Worm (Caenorhabditis elegans) whole organism, late embryonic: ENCODE data around the gene F09E10.1.

Experiments used
- C08G9.2 ChIP-seq: sonication (generic microtip); optimal IDR thresholded peaks from 2 replicates; lab custom pipeline; 2016; ENCODE audit warnings: mild to moderate bottlenecking, missing genetic modification characterization, moderate library complexity, missing compliant biosample characterization
- C38D4.7 ChIP-seq: fragments of 200-800 bp; sonication (Bioruptor generic); optimal IDR thresholded peaks from 2 replicates; lab custom pipeline; 2018; ENCODE audit warnings: mild to moderate bottlenecking, missing genetic modification characterization, moderate library complexity, missing compliant biosample characterization
- K02D7.2 ChIP-seq: sonication (generic microtip); optimal IDR thresholded peaks from 2 replicates; lab custom pipeline; 2017; ENCODE audit warnings: mild to moderate bottlenecking, missing genetic modification characterization, missing compliant biosample characterization
- T23F11.4 ChIP-seq: fragments of 200-800 bp; sonication (Bioruptor generic); optimal IDR thresholded peaks from 2 replicates; lab custom pipeline; 2018; ENCODE audit warnings: mild to moderate bottlenecking, missing genetic modification characterization, missing compliant biosample characterization
- Y22D7AL.16 ChIP-seq: sonication (generic microtip); optimal IDR thresholded peaks from 2 replicates; lab custom pipeline; 2016; ENCODE audit warnings: missing genetic modification characterization, missing compliant biosample characterization
- ama-1 ChIP-seq: fragments of 150-350 bp; optimal IDR thresholded peaks from 2 replicates; lab custom pipeline; 2014
- ceh-19 ChIP-seq: fragments of 200-800 bp; sonication (Bioruptor generic); optimal IDR thresholded peaks from 2 replicates; lab custom pipeline; 2018; ENCODE audit warnings: mild to moderate bottlenecking, missing genetic modification characterization, missing compliant biosample characterization
- ceh-2 ChIP-seq: sonication (generic microtip); optimal IDR thresholded peaks from 2 replicates; lab custom pipeline; 2016; ENCODE audit warnings: missing genotype, missing genetic modification characterization, missing compliant biosample characterization
- ceh-30 ChIP-seq: fragments of 150-350 bp; optimal IDR thresholded peaks from 2 replicates; lab custom pipeline; 2014; ENCODE audit warnings: missing biosample characterization, missing genetic modification characterization
- ceh-48 ChIP-seq: sonication (generic microtip); optimal IDR thresholded peaks from 2 replicates; lab custom pipeline; 2016; ENCODE audit warnings: missing genetic modification characterization, inconsistent platforms, missing compliant biosample characterization
- ceh-6 ChIP-seq: fragments of 200-800 bp; sonication (Bioruptor generic); optimal IDR thresholded peaks from 2 replicates; lab custom pipeline; 2018; ENCODE audit warnings: mild to moderate bottlenecking, missing genetic modification characterization, missing compliant biosample characterization
- ceh-9 ChIP-seq: sonication (generic microtip); optimal IDR thresholded peaks from 2 replicates; lab custom pipeline; 2016; ENCODE audit warnings: mild to moderate bottlenecking, missing genetic modification characterization, inconsistent platforms, missing compliant biosample characterization
- dve-1 ChIP-seq: sonication (generic microtip); optimal IDR thresholded peaks from 2 replicates; lab custom pipeline; 2017; ENCODE audit warnings: antibody characterized with exemption, mild to moderate bottlenecking, missing genetic modification characterization, missing compliant biosample characterization
- elt-2 ChIP-seq: sonication (generic microtip); optimal IDR thresholded peaks from 2 replicates; lab custom pipeline; 2016; ENCODE audit warnings: missing genetic modification reagents, missing genetic modification characterization, missing compliant biosample characterization
- elt-4 ChIP-seq: sonication (generic microtip); optimal IDR thresholded peaks from 2 replicates; lab custom pipeline; 2016; ENCODE audit warnings: missing genetic modification characterization, missing compliant biosample characterization
- fax-1 ChIP-seq: sonication (generic microtip); optimal IDR thresholded peaks from 2 replicates; lab custom pipeline; 2016; ENCODE audit warnings: missing genotype, missing genetic modification characterization, missing compliant biosample characterization
- fkh-6 ChIP-seq: sonication (generic microtip); optimal IDR thresholded peaks from 2 replicates; lab custom pipeline; 2016; ENCODE audit warnings: missing genetic modification characterization, missing compliant biosample characterization
- hlh-13 ChIP-seq: fragments of 200-800 bp; sonication (Bioruptor generic); optimal IDR thresholded peaks from 2 replicates; lab custom pipeline; 2018; ENCODE audit warnings: mild to moderate bottlenecking, missing genetic modification characterization, missing compliant biosample characterization
- madf-2 ChIP-seq: sonication (generic microtip); optimal IDR thresholded peaks from 2 replicates; lab custom pipeline; 2017; ENCODE audit warnings: missing genetic modification characterization, missing compliant biosample characterization
- mec-3 ChIP-seq: sonication (generic microtip); optimal IDR thresholded peaks from 2 replicates; lab custom pipeline; 2016; ENCODE audit warnings: borderline replicate concordance, missing genetic modification characterization, missing compliant biosample characterization
- nfya-1 ChIP-seq: sonication (generic microtip); optimal IDR thresholded peaks from 2 replicates; lab custom pipeline; 2017; ENCODE audit warnings: missing genetic modification characterization, mild to moderate bottlenecking, missing compliant biosample characterization, antibody characterized with exemption, moderate library complexity
- nhr-11 ChIP-seq: fragments of 150-350 bp; optimal IDR thresholded peaks from 2 replicates; lab custom pipeline; 2014; ENCODE audit warnings: missing biosample characterization, missing genetic modification characterization
- nhr-232 ChIP-seq: sonication (generic microtip); optimal IDR thresholded peaks from 2 replicates; lab custom pipeline; 2016; ENCODE audit warnings: missing genetic modification characterization, missing compliant biosample characterization
- odd-2 ChIP-seq: sonication (generic microtip); optimal IDR thresholded peaks from 2 replicates; lab custom pipeline; 2017; ENCODE audit warnings: antibody characterized with exemption, mild to moderate bottlenecking, missing genetic modification characterization, missing compliant biosample characterization
- pax-1 ChIP-seq: fragments of 150-350 bp; optimal IDR thresholded peaks from 2 replicates; lab custom pipeline; 2014; ENCODE audit warnings: missing biosample characterization, missing genetic modification characterization
- pha-2 ChIP-seq: sonication (generic microtip); optimal IDR thresholded peaks from 2 replicates; lab custom pipeline; 2017; ENCODE audit warnings: mild to moderate bottlenecking, missing genetic modification characterization, missing compliant biosample characterization
- pha-4 ChIP-seq: fragments of 150-350 bp; optimal IDR thresholded peaks from 2 replicates; lab custom pipeline; 2018; ENCODE audit warnings: missing biosample characterization, missing genetic modification reagents, missing genetic modification characterization
- pqm-1 ChIP-seq: sonication (generic microtip); optimal IDR thresholded peaks from 2 replicates; lab custom pipeline; 2016; ENCODE audit warnings: missing genetic modification characterization, missing compliant biosample characterization
- ref-2 ChIP-seq: sonication (generic microtip); optimal IDR thresholded peaks from 2 replicates; lab custom pipeline; 2016; ENCODE audit warnings: missing genetic modification characterization, missing compliant biosample characterization
- rnt-1 ChIP-seq: sonication (generic microtip); optimal IDR thresholded peaks from 2 replicates; lab custom pipeline; 2016; ENCODE audit warnings: missing genetic modification characterization, missing compliant biosample characterization
- sdc-2 ChIP-seq: sonication (generic microtip); optimal IDR thresholded peaks from 2 replicates; lab custom pipeline; 2016; ENCODE audit warnings: missing genotype, missing genetic modification characterization, missing compliant biosample characterization
- sox-2 ChIP-seq: fragments of 200-800 bp; sonication (Bioruptor generic); IDR thresholded peaks from 2 replicates; pipeline ENCODE4 v1.3.6; 2022; ENCODE audit warnings: missing genetic modification reagents, missing genetic modification characterization, missing compliant biosample characterization
- sox-4 ChIP-seq: sonication (generic microtip); optimal IDR thresholded peaks from 2 replicates; lab custom pipeline; 2017; ENCODE audit warnings: mild to moderate bottlenecking, missing genetic modification characterization, inconsistent platforms, missing compliant biosample characterization
- syd-9 ChIP-seq: sonication (generic microtip); optimal IDR thresholded peaks from 2 replicates; lab custom pipeline; 2016; ENCODE audit warnings: mild to moderate bottlenecking, missing genetic modification characterization, moderate library complexity, missing compliant biosample characterization
- tbx-2 ChIP-seq: sonication (generic microtip); optimal IDR thresholded peaks from 2 replicates; lab custom pipeline; 2016; ENCODE audit warnings: missing genetic modification characterization, missing compliant biosample characterization
- tbx-7 ChIP-seq: sonication (generic microtip); optimal IDR thresholded peaks from 2 replicates; lab custom pipeline; 2016; ENCODE audit warnings: missing genotype, missing genetic modification characterization, missing compliant biosample characterization
- unc-3 ChIP-seq, 2 experiments: fragments of 200-800 bp in 1 of 2; sonication (Bioruptor generic) in 1 of 2; sonication (generic microtip) in 1 of 2; conservative IDR thresholded peaks in 1 of 2; optimal IDR thresholded peaks in 1 of 2; 2 replicates each; pipeline versions ENCODE4 v1.3.6 to Lab custom; 2016 to 2022; ENCODE audit warnings: missing compliant biosample characterization in 2 of 2, missing genetic modification characterization in 2 of 2, missing genetic modification reagents in 1 of 2
- unc-42 ChIP-seq: sonication (generic microtip); optimal IDR thresholded peaks from 2 replicates; lab custom pipeline; 2016; ENCODE audit warnings: missing genotype, missing genetic modification characterization, missing compliant biosample characterization
- unc-86 ChIP-seq: sonication (generic microtip); optimal IDR thresholded peaks from 2 replicates; lab custom pipeline; 2016; ENCODE audit warnings: missing genetic modification characterization, missing compliant biosample characterization
- zip-5 ChIP-seq: sonication (generic microtip); optimal IDR thresholded peaks from 2 replicates; lab custom pipeline; 2016; ENCODE audit warnings: missing genetic modification characterization, missing compliant biosample characterization

Gene F09E10.1

DNA sequence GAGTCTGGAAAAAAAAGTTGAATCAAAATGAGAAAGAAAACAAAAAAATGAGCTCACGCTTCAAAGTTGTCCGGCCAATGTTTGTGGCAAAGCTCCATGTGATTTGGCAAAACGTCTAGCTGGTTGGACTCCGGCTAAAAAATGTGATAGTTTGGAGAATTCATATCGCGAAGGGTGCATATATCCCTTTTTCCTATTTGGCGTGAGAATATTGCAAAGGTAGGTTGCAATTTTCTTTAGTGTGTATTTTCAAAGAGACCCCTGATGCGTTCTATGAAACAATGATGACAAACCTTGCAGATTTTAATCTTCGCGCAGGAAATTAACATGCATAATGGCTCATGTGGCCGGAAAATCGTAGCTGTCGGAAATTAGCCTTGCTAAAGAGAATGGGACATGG, 10.4 kb upstream of the F09E10.1 start:
- peak; percentile 95 for TF ChIP-seq sdc-2
- TF ChIP-seq rnt-1 (tag; lab: Kevin White, UChicago), result no peak

DNA sequence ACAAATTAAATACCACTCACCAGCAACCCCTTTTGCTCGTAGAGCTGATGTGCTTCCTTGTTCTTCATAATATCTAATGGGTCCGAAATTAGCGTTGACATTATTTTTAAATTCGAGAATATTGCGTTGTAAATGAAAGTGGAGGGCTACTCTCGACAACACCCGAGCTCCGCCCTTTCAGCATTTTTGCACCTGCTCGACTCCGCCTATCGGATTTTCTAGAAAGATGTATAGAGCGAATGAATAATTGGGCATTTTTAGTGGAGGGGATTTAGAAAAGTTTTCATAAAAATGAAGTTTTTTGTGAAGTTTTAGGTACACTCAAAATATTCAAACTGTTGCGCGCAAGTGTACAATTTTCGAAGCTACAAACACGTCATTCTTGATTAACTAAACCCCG, 8.3 kb upstream of the F09E10.1 start, which contains the start of gene F09E10.5:
F09E10.5 (minus strand) TSS at position 101 of the 400 bp plus-strand sequence.
- TF ChIP-seq nhr-11, result no peak
- no peak for TF ChIP-seq ceh-48 (tag; lab: Kevin White, UChicago)
- TF ChIP-seq ref-2 (tag; lab: Kevin White, UChicago), result no peak
- no peak for TF ChIP-seq tbx-7 (tag; lab: Kevin White, UChicago)
- no peak for TF ChIP-seq C38D4.7 (GFP tag; lab: Kevin White, UChicago)
- TF ChIP-seq pha-2 (tag; lab: Kevin White, UChicago), result no peak
- TF ChIP-seq ceh-9, result no peak
- TF ChIP-seq tbx-2 (tag; lab: Kevin White, UChicago), result no peak
- no peak for TF ChIP-seq syd-9 (tag; lab: Kevin White, UChicago)
- no peak for TF ChIP-seq T23F11.4 (GFP tag; lab: Kevin White, UChicago)
- TF ChIP-seq fax-1, result no peak
- no peak for TF ChIP-seq ceh-19
- TF ChIP-seq ama-1 (lab: Kevin White, UChicago), result no peak
- TF ChIP-seq unc-3 (GFP tag; conservative IDR thresholded peaks at IDR 0.05; lab: Robert Waterston, UW), result no peak
- TF ChIP-seq unc-3 (tag; optimal IDR thresholded peaks at IDR 0.05; lab: Kevin White, UChicago), result no peak
- no peak for TF ChIP-seq sox-4 (tag; lab: Kevin White, UChicago)
- no peak for TF ChIP-seq Y22D7AL.16
- TF ChIP-seq C08G9.2, result no peak
- no peak for TF ChIP-seq unc-86 (tag; lab: Kevin White, UChicago)
- TF ChIP-seq madf-2 (tag; lab: Kevin White, UChicago), result no peak
- no peak for TF ChIP-seq ceh-2 (tag; lab: Kevin White, UChicago)

DNA sequence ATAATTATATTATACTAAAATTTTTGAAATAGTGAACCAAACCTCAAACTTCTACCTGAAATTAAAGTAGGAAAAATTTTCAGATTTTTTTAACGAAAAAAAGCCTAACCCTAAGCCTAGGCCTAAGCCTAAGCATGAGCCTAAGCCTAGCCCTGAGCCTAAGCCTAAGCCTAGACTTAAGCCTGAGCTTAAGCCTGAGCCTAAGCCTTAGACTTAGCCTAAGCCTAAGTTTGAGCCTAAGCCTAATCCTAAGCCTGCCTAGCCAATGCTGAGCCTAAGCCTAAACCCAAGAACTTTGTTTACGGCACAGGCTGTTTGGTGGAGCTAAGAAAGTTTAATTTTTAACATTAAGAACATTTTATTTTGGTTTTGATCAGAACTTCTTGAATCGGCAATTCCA, 6.6 kb upstream of the F09E10.1 start:
- no peak for TF ChIP-seq mec-3 (tag; lab: Kevin White, UChicago)
- peak; percentile 65 for TF ChIP-seq dve-1 (tag; lab: Kevin White, UChicago)

DNA sequence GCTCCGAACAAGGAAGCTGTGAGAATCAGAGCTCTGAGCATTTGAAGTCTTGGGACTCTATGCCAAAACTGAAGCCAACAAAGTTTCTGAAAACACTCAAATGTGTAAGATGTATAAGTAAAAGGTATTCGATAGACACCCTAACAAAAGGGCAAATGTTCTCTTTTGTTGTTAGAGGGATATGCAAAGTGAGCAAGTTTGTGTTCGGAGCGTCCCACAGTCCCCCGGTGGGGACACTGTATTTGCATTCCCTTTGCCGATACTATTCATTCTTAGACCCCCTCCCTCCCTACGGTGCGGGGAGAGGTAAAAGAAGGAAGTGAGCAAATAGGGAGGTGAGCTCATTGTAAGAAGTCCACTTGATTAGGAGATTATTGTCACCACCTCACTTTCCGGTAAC, 5.0 kb upstream of the F09E10.1 start, which contains the start of gene F09E10.6:
F09E10.6 (minus strand) TSS at position 101 of the 400 bp plus-strand sequence.
- TF ChIP-seq fkh-6, result no peak
- no peak for TF ChIP-seq elt-2
- TF ChIP-seq K02D7.2, result no peak
- no peak for TF ChIP-seq odd-2
- no peak for TF ChIP-seq nfya-1 (tag; lab: Kevin White, UChicago)
- TF ChIP-seq nhr-11, result no peak
- TF ChIP-seq fax-1, result no peak
- no peak for TF ChIP-seq sox-4 (tag; lab: Kevin White, UChicago)
- no peak for TF ChIP-seq ceh-19
- TF ChIP-seq hlh-13 (GFP tag; lab: Kevin White, UChicago), result no peak
- TF ChIP-seq nhr-232 (tag; lab: Kevin White, UChicago), result no peak
- TF ChIP-seq ceh-30 (tag; lab: Kevin White, UChicago), result no peak
- no peak for TF ChIP-seq T23F11.4 (GFP tag; lab: Kevin White, UChicago)
- TF ChIP-seq rnt-1 (tag; lab: Kevin White, UChicago), result no peak

DNA sequence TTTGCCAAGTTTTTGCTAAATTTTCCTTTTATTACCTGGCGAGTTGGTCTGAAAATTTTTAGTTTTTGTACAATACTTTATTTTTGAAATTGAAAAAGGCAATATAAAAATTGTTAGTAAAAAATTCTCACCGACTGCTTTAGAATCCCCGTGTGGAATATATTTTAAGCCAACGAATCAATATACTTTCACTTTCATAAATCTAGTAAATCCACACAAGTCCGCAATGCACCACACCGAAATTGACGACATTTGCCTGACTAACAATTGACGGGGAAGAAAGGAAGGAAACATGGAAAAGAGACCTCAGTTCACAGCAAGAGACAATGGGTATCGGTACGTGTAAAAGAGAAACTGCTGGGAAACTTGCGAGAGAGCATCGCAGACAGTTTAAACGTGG, 3.1 kb upstream of the F09E10.1 start:
- no peak for TF ChIP-seq pha-4 (tag; lab: Kevin White, UChicago)
- no peak for TF ChIP-seq sox-2
- no peak for TF ChIP-seq ceh-30 (tag; lab: Kevin White, UChicago)
- TF ChIP-seq pax-1 (tag; lab: Kevin White, UChicago), result no peak
- no peak for TF ChIP-seq ref-2 (tag; lab: Kevin White, UChicago)
- TF ChIP-seq elt-4, result no peak
- no peak for TF ChIP-seq fax-1
- no peak for TF ChIP-seq unc-42 (tag; lab: Kevin White, UChicago)
- TF ChIP-seq pqm-1 (tag; lab: Kevin White, UChicago), result no peak
- TF ChIP-seq unc-3 (GFP tag; conservative IDR thresholded peaks at IDR 0.05; lab: Robert Waterston, UW), result no peak
- TF ChIP-seq unc-3 (tag; optimal IDR thresholded peaks at IDR 0.05; lab: Kevin White, UChicago), result no peak
- TF ChIP-seq ceh-6 (GFP tag; lab: Kevin White, UChicago), result no peak
- TF ChIP-seq T23F11.4 (GFP tag; lab: Kevin White, UChicago), result no peak
- no peak for TF ChIP-seq zip-5 (tag; lab: Kevin White, UChicago)
